Worm (Caenorhabditis elegans): Measurements from ENCODE around the gene gtf-2H3.

gtf-2H3 gene

DNA sequence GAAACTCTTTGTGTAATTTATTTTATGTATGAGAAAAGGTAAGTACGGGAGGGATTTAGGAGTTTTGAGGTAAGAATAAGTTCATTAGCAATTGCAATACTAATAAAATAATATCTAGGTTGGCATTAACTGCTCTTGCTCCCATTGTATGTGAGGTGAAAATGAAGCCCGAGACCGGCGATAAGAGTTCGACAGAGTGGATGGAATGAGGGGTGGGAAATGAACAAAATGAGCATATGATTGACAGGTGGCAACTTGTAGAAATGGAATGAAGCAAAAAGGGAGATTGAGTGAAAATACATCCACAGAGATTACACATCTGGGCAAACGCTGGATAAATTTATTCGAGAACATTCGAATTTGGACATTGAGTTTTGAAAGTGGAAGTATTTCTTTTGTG lies 41.2 kb downstream of the gtf-2H3 start:
- no peak for TF ChIP-seq unc-62 (GFP tag; optimal IDR thresholded peaks at IDR 0.05)
- no peak for TF ChIP-seq ztf-11 (tag; optimal IDR thresholded peaks at IDR 0.05)

DNA sequence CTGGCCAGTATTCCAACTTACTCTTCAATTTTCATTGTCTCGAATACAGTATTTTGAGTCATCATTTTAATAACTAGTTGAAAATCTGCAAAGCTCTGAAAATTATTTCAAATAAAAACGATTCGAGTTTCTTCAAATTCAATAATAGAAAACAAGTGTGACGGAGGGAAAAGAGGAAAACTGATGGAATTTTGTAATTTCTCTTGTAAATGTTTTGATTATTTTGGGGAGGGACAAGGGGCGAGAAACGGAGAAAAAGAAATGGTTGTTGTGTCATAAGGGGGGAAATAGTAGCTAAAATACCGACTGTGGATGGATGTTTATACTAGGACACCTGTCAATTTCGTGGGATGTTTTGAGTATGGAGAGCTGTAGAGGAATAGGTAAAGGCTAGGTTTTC lies 41.8 kb downstream of the gtf-2H3 start, which contains the start of gene T16G12.9:
T16G12.9 (minus strand) TSS at position 101 of the 400 bp plus-strand sequence.
- TF ChIP-seq pha-4 (tag; optimal IDR thresholded peaks at IDR 0.05) (no peak), ceh-83 (GFP tag; optimal IDR thresholded peaks at IDR 0.05) (no peak), snpc-4 (tag; optimal IDR thresholded peaks at IDR 0.05) (no peak), unc-120 (tag; optimal IDR thresholded peaks at IDR 0.05; ENCODE audit: poor library complexity, severe bottlenecking) (no peak), tbx-8 (GFP tag; optimal IDR thresholded peaks at IDR 0.05) (no peak), nhr-76 (tag; optimal IDR thresholded peaks at IDR 0.05) (no peak), M03D4.4 (tag; optimal IDR thresholded peaks at IDR 0.05) (no peak), ces-1 (GFP tag; optimal IDR thresholded peaks at IDR 0.05) (no peak), nhr-28 (tag; optimal IDR thresholded peaks at IDR 0.05) (no peak), mep-1 (tag; optimal IDR thresholded peaks at IDR 0.05) (no peak), mab-5 (tag; optimal IDR thresholded peaks at IDR 0.05) (no peak)

DNA sequence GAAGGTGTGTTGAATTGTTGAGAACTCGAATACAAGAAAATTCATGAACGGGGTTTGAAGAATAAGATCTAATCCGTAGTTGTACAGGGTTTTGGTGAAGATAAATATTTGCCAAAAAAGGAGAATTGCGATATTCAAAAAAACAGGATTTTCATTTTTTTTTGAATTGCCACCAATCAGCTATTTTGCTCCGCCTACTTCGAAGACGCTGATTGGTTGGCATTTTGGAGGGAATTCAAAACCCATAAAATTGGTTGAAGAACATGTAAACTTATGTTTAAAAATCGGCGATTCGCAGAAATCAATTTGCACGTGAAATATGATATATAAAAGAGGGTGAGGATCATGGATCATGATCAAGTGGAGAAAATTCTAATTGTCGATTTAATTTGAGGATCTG lies 43.9 kb downstream of the gtf-2H3 start:
- TF ChIP-seq nhr-28 (tag; optimal IDR thresholded peaks at IDR 0.05) (no peak), nhr-2 (tag; optimal IDR thresholded peaks at IDR 0.05) (no peak), tbx-8 (GFP tag; optimal IDR thresholded peaks at IDR 0.05) (no peak), hlh-1 (tag; optimal IDR thresholded peaks at IDR 0.05) (no peak), sptf-1 (tag; optimal IDR thresholded peaks at IDR 0.05) (no peak), lin-13 (tag; optimal IDR thresholded peaks at IDR 0.05) (no peak)

DNA sequence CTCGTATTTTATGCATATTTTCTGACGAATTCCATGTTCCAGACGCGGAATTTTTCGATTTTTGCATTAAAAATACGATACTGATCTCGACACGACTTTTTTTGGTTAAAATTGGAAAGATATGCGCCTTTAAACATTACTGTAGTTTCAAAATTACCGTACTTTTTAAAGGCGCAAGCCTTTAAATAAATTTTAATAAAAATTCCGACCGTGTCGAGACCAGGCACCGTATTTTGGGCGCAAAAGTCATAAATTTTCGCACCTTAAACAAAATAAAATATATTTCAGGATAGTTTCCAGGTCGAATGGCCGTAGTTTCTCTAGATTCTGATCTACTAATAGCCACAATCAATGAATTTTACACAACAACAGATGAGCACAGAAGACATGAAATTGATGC lies 50.7 kb downstream of the gtf-2H3 start, which contains the start of gene T16G12.6:
T16G12.6 (plus strand) TSS at position 301 of the 400 bp plus-strand sequence.
- no peak for TF ChIP-seq nhr-76 (tag; optimal IDR thresholded peaks at IDR 0.05)
- no peak for TF ChIP-seq tbx-8 (GFP tag; optimal IDR thresholded peaks at IDR 0.05)
- TF ChIP-seq mep-1 (tag; optimal IDR thresholded peaks at IDR 0.05): no peak
- TF ChIP-seq sptf-1 (tag; optimal IDR thresholded peaks at IDR 0.05): no peak
- TF ChIP-seq blmp-1 (tag; optimal IDR thresholded peaks at IDR 0.05): no peak
- no peak for TF ChIP-seq hlh-1 (tag; optimal IDR thresholded peaks at IDR 0.05)
- TF ChIP-seq sem-2 (GFP tag; optimal IDR thresholded peaks at IDR 0.05): no peak
- no peak for TF ChIP-seq lsy-2 (tag; optimal IDR thresholded peaks at IDR 0.05)
- TF ChIP-seq mab-5 (tag; optimal IDR thresholded peaks at IDR 0.05): no peak
- no peak for TF ChIP-seq bed-3 (GFP tag; optimal IDR thresholded peaks at IDR 0.05)
- no peak for TF ChIP-seq unc-120 (tag; optimal IDR thresholded peaks at IDR 0.05; ENCODE audit: poor library complexity, severe bottlenecking)
- TF ChIP-seq pha-4 (tag; optimal IDR thresholded peaks at IDR 0.05): no peak
- no peak for TF ChIP-seq ham-2 (GFP tag; optimal IDR thresholded peaks at IDR 0.05)
- TF ChIP-seq nhr-2 (tag; optimal IDR thresholded peaks at IDR 0.05): no peak
- no peak for TF ChIP-seq elt-3 (tag; optimal IDR thresholded peaks at IDR 0.05)
- no peak for TF ChIP-seq cnd-1 (tag; optimal IDR thresholded peaks at IDR 0.05)
- no peak for TF ChIP-seq zip-8 (tag; optimal IDR thresholded peaks at IDR 0.05)
- no peak for TF ChIP-seq ceh-83 (GFP tag; optimal IDR thresholded peaks at IDR 0.05)
- no peak for TF ChIP-seq lin-32 (GFP tag; optimal IDR thresholded peaks at IDR 0.05)
